Worm (Caenorhabditis elegans): ENCODE results near the gene Y67D2.5.

Y67D2.5 gene

DNA sequence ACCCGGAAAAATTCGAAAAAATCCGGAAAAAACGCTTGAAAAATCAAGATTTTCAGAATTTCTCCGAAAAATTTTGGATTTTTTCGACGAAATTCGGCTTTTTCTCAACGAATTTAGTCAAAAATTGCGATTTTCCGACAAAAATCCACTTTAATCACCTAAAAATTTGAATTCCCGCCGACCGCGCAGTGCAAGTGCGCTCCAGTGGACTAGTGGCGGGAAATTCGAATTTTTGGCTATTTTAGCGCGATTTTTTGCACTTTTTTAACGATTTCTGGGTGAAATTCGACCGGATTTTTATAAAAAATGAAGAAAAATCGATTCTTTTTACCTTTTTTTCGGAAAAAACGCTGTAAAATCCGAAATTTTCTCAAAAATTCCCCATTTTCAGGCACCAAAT lies 5.6 kb downstream of the Y67D2.5 start:
- TF ChIP-seq fkh-6 (tag; optimal IDR thresholded peaks at IDR 0.05) = no peak
- no peak for TF ChIP-seq eyg-1 (tag; optimal IDR thresholded peaks at IDR 0.05)
- no peak for TF ChIP-seq lim-6 (tag; optimal IDR thresholded peaks at IDR 0.05)
- no peak for TF ChIP-seq ceh-34 (tag; optimal IDR thresholded peaks at IDR 0.05)
- TF ChIP-seq hlh-15 (tag; optimal IDR thresholded peaks at IDR 0.05) = no peak
- no peak for TF ChIP-seq hlh-13 (GFP tag; optimal IDR thresholded peaks at IDR 0.05)
- no peak for TF ChIP-seq ceh-48 (tag; optimal IDR thresholded peaks at IDR 0.05)
- no peak for TF ChIP-seq elt-2 (tag; optimal IDR thresholded peaks at IDR 0.05)
- no peak for TF ChIP-seq odd-2 (tag; optimal IDR thresholded peaks at IDR 0.05)
- TF ChIP-seq ceh-45 (GFP tag; IDR thresholded peaks at IDR 0.05) = no peak
- TF ChIP-seq nhr-11 (tag; optimal IDR thresholded peaks at IDR 0.05) = no peak
- TF ChIP-seq ceh-14 (tag; optimal IDR thresholded peaks at IDR 0.05) = no peak
- no peak for TF ChIP-seq ttx-3 (tag; optimal IDR thresholded peaks at IDR 0.05)
- no peak for TF ChIP-seq dmd-4 (tag; optimal IDR thresholded peaks at IDR 0.05; ENCODE audit: borderline replicate concordance)

- no peak for TF ChIP-seq pat-9 (tag; optimal IDR thresholded peaks at IDR 0.05)
- TF ChIP-seq K09A11.1 (tag; optimal IDR thresholded peaks at IDR 0.05; ENCODE audit: insufficient read depth) = no peak
- no peak for TF ChIP-seq gmeb-2 (tag; optimal IDR thresholded peaks at IDR 0.05)
- no peak for TF ChIP-seq dve-1 (tag; optimal IDR thresholded peaks at IDR 0.05)
- peak; percentile 16 for TF ChIP-seq unc-55 (GFP tag; optimal IDR thresholded peaks at IDR 0.05)
- TF ChIP-seq ama-1 (optimal IDR thresholded peaks at IDR 0.05) = no peak
Measured at ce11 chrIII:1533615-1534014, 6.4 kb downstream of the Y67D2.5 start, which contains the start of gene mtg-1. Gene mtg-1 (plus strand): TSS chrIII:1533774.

ce11 chrIII:1532777-1533473 lies 7.1 kb downstream of the Y67D2.5 start, which contains the start of gene snf-6:
Gene snf-6 (minus strand): TSS chrIII:1532827.
- no peak for TF ChIP-seq K02D7.2 (tag; optimal IDR thresholded peaks at IDR 0.05)
- peak; percentile 28 for TF ChIP-seq che-1 (tag; optimal IDR thresholded peaks at IDR 0.05)
- no peak for TF ChIP-seq ceh-30 (tag; optimal IDR thresholded peaks at IDR 0.05)
- no peak for TF ChIP-seq ceh-14 (tag; optimal IDR thresholded peaks at IDR 0.05)

ce11 chrIII:1528423-1528822 lies 11.6 kb downstream of the Y67D2.5 start:
- TF ChIP-seq ceh-2 (tag; optimal IDR thresholded peaks at IDR 0.05) = no peak
- TF ChIP-seq hlh-6 (tag; optimal IDR thresholded peaks at IDR 0.05) = no peak

ce11 chrIII:1519906-1520305 lies 20.1 kb downstream of the Y67D2.5 start:
- TF ChIP-seq lin-11 (tag; optimal IDR thresholded peaks at IDR 0.05) = no peak
- no peak for TF ChIP-seq fkh-10 (GFP tag; optimal IDR thresholded peaks at IDR 0.05)
- no peak for TF ChIP-seq gmeb-2 (tag; optimal IDR thresholded peaks at IDR 0.05)
- no peak for TF ChIP-seq ceh-14 (tag; optimal IDR thresholded peaks at IDR 0.05)
- TF ChIP-seq mec-3 (tag; optimal IDR thresholded peaks at IDR 0.05; ENCODE audit: borderline replicate concordance) = no peak
- no peak for TF ChIP-seq sdc-2 (tag; optimal IDR thresholded peaks at IDR 0.05)
- TF ChIP-seq nhr-11 (tag; optimal IDR thresholded peaks at IDR 0.05) = no peak
- no peak for TF ChIP-seq hlh-6 (tag; optimal IDR thresholded peaks at IDR 0.05)
- TF ChIP-seq eyg-1 (tag; optimal IDR thresholded peaks at IDR 0.05) = no peak
- no peak for TF ChIP-seq C08G9.2 (tag; optimal IDR thresholded peaks at IDR 0.05)
- TF ChIP-seq dmd-4 (tag; optimal IDR thresholded peaks at IDR 0.05; ENCODE audit: borderline replicate concordance) = no peak
- TF ChIP-seq ceh-18 (tag; optimal IDR thresholded peaks at IDR 0.05) = no peak
- TF ChIP-seq ets-4 (tag; optimal IDR thresholded peaks at IDR 0.05) = no peak
- no peak for TF ChIP-seq ceh-6 (GFP tag; optimal IDR thresholded peaks at IDR 0.05)
- TF ChIP-seq zip-5 (tag; optimal IDR thresholded peaks at IDR 0.05) = no peak
- no peak for TF ChIP-seq F13H6.1 (tag; optimal IDR thresholded peaks at IDR 0.05)
- no peak for TF ChIP-seq elt-2 (tag; optimal IDR thresholded peaks at IDR 0.05)
- TF ChIP-seq ceh-22 (tag; optimal IDR thresholded peaks at IDR 0.05) = no peak
- no peak for TF ChIP-seq dve-1 (tag; optimal IDR thresholded peaks at IDR 0.05)
